Fruit fly (Drosophila melanogaster) whole organism, embryonic: ENCODE measurements around the gene Lim3.

Experiments used
- disco-r ChIP-seq: fragments of 200-800 bp; sonication (Bioruptor generic); optimal IDR thresholded peaks from 2 replicates; lab custom pipeline; 2016; ENCODE audit warnings: missing biosample characterization, missing genetic modification characterization
- shn ChIP-seq: fragments of 200-800 bp; sonication (Bioruptor generic); optimal IDR thresholded peaks from 3 replicates; lab custom pipeline; 2016; ENCODE audit warnings: missing biosample characterization, missing genetic modification characterization

dm6 chr2L:19114183-19114776 is 6.1 kb upstream of the Lim3 start, which contains the start of gene CG10561:
- TF ChIP-seq disco-r (GFP tag; lab: Kevin White, UChicago) (no peak), shn (GFP tag; lab: Kevin White, UChicago) (no peak)
